Fruit fly (Drosophila melanogaster): Measurements from ENCODE around the gene CG13711.

dm6 chr3L:4757583-4757982 is at the start of gene CG13711:
- TF ChIP-seq CG13204 (GFP tag; optimal IDR thresholded peaks at IDR 0.05) = no peak
- no peak for TF ChIP-seq Pif1A (GFP tag; optimal IDR thresholded peaks at IDR 0.05)
- TF ChIP-seq fd96Ca (GFP tag; IDR thresholded peaks at IDR 0.05) = no peak
- TF ChIP-seq CG9948 (tag; optimal IDR thresholded peaks at IDR 0.05) = no peak
- TF ChIP-seq CG34367 (tag; optimal IDR thresholded peaks at IDR 0.05) = no peak
- TF ChIP-seq CG10348 (GFP tag; IDR thresholded peaks at IDR 0.05) = no peak
- TF ChIP-seq CG17806 (tag; optimal IDR thresholded peaks at IDR 0.05) = no peak
- no peak for TF ChIP-seq Ets98B (GFP tag; IDR thresholded peaks at IDR 0.05)
- TF ChIP-seq EcR (GFP tag; optimal IDR thresholded peaks at IDR 0.05) = no peak
- TF ChIP-seq rn (GFP tag; IDR thresholded peaks at IDR 0.05) = no peak
- TF ChIP-seq CG15710 (tag; optimal IDR thresholded peaks at IDR 0.05) = no peak
- TF ChIP-seq CG8159 (tag; optimal IDR thresholded peaks at IDR 0.05) = no peak
- no peak for TF ChIP-seq CG32121 (GFP tag; IDR thresholded peaks at IDR 0.05)
- no peak for TF ChIP-seq gl (tag; optimal IDR thresholded peaks at IDR 0.05)
